Worm (Caenorhabditis elegans): ENCODE measurements around the gene W02F12.8.
A peak's percentile ranks its signal among the peaks of the same experiment; 100 is the strongest.

The W02F12.8 gene

DNA sequence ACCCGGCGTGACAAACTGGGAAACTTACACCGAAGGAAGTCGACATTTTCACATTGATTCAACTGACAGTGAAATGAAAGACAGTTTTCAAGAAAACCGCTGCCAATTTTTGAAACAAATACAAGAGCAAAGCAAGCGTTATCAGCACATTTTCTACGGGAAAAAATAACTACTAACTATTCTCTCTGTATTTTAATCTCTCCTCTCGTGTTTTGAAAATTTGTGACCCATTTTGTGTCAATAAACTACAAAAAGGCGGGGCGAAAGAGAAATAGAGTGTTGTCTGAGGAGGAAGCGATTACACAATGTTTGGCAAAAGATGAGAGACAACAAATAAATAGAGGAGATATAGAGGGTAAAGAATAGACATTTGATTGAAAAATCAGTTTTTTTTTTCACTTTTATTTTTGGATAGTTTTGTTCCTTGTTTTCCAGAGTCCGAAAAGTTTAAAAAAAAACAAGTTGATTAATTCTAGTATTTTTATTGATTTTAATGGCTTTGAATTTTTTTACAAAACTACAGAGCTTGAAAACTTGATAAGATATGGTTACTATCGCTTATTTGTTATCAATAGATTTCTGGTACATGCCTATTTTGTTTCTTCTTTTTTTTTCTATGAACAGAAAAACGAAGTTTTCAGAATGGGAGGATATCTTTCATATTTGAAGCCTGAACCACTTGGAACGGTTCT, 18.3 kb downstream of the W02F12.8 start, which contains the start of gene cest-34:
Gene cest-34 (plus strand): TSS at position 642 of the 692 bp plus-strand sequence.
- TF ChIP-seq nhr-80 (tag; optimal IDR thresholded peaks at IDR 0.05) = peak; percentile 87
- no peak for TF ChIP-seq fkh-3 (tag; optimal IDR thresholded peaks at IDR 0.05)
- no peak for TF ChIP-seq Y53G8AR.9 (GFP tag; conservative IDR thresholded peaks at IDR 0.05)

DNA sequence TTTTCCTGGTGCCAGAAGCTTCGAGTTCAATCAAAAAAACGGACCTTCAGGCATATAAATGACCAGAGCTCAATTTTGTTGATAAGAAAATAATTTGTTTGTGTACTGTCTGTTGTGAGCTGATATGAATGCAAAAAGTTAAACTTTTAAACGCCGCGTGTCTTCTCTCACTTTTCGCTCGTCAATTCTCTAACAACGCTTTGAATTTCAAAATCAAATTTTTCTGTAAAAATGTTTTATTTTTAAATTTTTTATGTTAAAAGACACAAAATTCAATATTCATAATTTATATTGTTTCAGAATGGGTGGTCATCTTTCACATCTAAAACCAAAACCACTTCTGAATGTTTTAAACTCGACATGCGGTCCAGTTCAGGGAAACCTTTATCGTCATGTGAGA, 20.6 kb downstream of the W02F12.8 start, which contains the start of gene cest-31:
Gene cest-31 (plus strand): TSS at position 301 of the 400 bp plus-strand sequence.
- TF ChIP-seq hmg-1.2 (GFP tag; IDR thresholded peaks at IDR 0.05) = no peak
- no peak for TF ChIP-seq attf-5 (GFP tag; optimal IDR thresholded peaks at IDR 0.05)
- no peak for TF ChIP-seq lin-54 (GFP tag; optimal IDR thresholded peaks at IDR 0.05)
- no peak for TF ChIP-seq Y53F4B.3 (GFP tag; IDR thresholded peaks at IDR 0.05)
- TF ChIP-seq tbp1 (GFP tag; optimal IDR thresholded peaks at IDR 0.05) = no peak

DNA sequence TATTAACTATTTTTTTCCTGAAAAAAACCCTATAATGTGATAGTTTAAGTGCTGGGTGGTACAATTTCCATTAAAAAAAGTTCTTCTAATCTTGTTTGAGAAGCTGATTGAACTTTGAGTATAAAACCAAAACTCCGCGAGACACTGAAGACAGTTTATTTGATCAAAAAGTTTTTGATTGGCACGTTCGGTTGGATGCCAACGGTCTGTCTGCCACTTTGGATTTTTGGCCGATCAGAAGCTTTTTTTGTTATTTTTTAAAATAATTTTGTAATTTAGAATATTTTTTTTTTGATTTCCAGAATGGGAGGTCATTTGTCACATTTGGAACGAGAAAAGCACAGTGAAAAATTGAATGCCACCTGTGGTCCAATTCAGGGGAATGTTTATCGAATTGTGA, 25.0 kb downstream of the W02F12.8 start, which contains the start of gene cest-28:
Gene cest-28 (plus strand): TSS at position 301 of the 400 bp plus-strand sequence.
- TF ChIP-seq D2030.7 (GFP tag; IDR thresholded peaks at IDR 0.05) = no peak
- TF ChIP-seq F37B4.10 (GFP tag; IDR thresholded peaks at IDR 0.05) = no peak
- TF ChIP-seq lir-1 (GFP tag; conservative IDR thresholded peaks at IDR 0.05) = no peak
- TF ChIP-seq nhr-120 (GFP tag; IDR thresholded peaks at IDR 0.05) = no peak
- TF ChIP-seq nhr-80 (tag; optimal IDR thresholded peaks at IDR 0.05) = peak; percentile 32
- TF ChIP-seq hmg-20 (GFP tag; IDR thresholded peaks at IDR 0.05) = no peak
- no peak for TF ChIP-seq ztf-6 (GFP tag; IDR thresholded peaks at IDR 0.05)
- no peak for TF ChIP-seq Y56A3A.18 (GFP tag; IDR thresholded peaks at IDR 0.05)

DNA sequence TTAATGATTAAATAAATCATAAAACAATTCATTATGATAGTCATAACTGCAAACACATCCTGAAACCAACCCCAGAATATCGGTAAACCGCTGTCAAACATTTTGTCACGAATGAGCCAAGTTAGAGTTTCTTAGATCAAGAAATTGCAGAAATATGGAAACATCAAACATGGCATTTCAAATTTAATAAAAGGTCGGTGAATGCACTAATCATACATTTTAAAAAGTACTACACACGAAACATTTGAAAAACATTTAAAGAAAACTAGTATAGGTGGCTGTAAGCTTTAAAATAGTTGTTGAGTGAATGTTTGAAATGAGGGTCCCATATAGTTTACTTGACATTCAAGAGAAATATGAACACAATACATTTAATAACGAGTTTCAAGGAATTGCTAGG, 25.8 kb downstream of the W02F12.8 start, which contains the start of gene str-180:
Gene str-180 (minus strand): TSS at position 101 of the 400 bp plus-strand sequence.
- TF ChIP-seq nfyb-1 (GFP tag; IDR thresholded peaks at IDR 0.05) = no peak
- no peak for TF ChIP-seq F57A8.1 (GFP tag; optimal IDR thresholded peaks at IDR 0.05)
- TF ChIP-seq zfh-2 (GFP tag; conservative IDR thresholded peaks at IDR 0.05) = no peak
- TF ChIP-seq K12H6.12 (tag; optimal IDR thresholded peaks at IDR 0.05) = no peak
- TF ChIP-seq ccch-3 (GFP tag; optimal IDR thresholded peaks at IDR 0.05) = no peak
- TF ChIP-seq tbp1 (GFP tag; optimal IDR thresholded peaks at IDR 0.05) = no peak
- TF ChIP-seq ama-1 (optimal IDR thresholded peaks at IDR 0.05) = no peak
- no peak for TF ChIP-seq ama-1 (GFP tag; optimal IDR thresholded peaks at IDR 0.05)
- no peak for TF ChIP-seq dpff-1 (tag; optimal IDR thresholded peaks at IDR 0.05)
- no peak for TF ChIP-seq fkh-3 (tag; optimal IDR thresholded peaks at IDR 0.05)

DNA sequence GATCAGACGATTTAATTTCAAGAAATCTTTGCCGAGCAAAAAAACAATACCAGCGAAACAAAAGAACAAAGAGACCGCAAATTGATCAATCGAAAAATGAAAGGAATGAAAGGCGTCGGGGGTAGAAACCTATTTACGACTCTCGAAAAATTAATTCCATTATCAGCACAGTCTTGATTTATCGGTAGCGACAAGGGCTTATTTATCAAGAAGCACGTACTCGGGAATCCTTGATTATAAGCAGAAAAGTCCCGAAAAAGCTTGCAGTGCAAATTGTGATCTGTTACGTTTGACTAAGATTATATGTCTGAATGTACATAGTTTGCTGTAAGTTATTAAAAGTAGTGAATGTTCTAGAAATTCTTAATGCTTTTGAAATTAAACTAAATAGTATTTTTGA, 28.0 kb downstream of the W02F12.8 start:
- peak; percentile 33 for TF ChIP-seq nhr-80 (tag; optimal IDR thresholded peaks at IDR 0.05)
- no peak for TF ChIP-seq madf-8 (GFP tag; conservative IDR thresholded peaks at IDR 0.05)

DNA sequence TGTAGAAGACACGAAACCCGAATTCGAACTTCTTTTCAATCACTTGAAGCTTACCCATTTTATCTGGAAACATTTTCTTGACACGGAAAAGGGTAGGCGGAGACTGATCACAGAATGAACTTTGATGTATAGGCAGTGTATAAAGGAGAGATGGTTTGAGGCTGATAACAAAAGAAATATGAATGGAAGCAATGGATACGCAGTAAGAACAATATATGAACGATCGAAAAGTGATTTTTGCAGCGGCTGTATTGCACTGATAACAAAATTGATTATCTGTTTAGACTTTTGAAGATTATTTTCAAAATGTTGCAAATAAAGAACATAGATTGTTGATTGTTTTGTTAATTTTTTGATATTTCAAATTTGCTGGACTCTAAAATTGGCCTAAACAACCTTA, 28.8 kb downstream of the W02F12.8 start, which contains the start of gene pmp-5:
Gene pmp-5 (minus strand): TSS at position 63 of the 400 bp plus-strand sequence.
- no peak for TF ChIP-seq sdz-38 (tag; optimal IDR thresholded peaks at IDR 0.05)
- TF ChIP-seq dpl-1 (GFP tag; optimal IDR thresholded peaks at IDR 0.05) = no peak
- TF ChIP-seq ztf-22 (GFP tag; optimal IDR thresholded peaks at IDR 0.05) = peak; percentile 38
- no peak for TF ChIP-seq attf-5 (GFP tag; optimal IDR thresholded peaks at IDR 0.05)
- TF ChIP-seq K12H6.12 (tag; optimal IDR thresholded peaks at IDR 0.05) = no peak
- no peak for TF ChIP-seq C06A6.2 (GFP tag; conservative IDR thresholded peaks at IDR 0.05)
- TF ChIP-seq nhr-80 (tag; optimal IDR thresholded peaks at IDR 0.05) = peak; percentile 82
- peak; percentile 19; the same call in 1 of the 2 replicates for TF ChIP-seq dox-1 (GFP tag; IDR thresholded peaks at IDR 0.05)

Data from whole organism, young adult.